Fruit fly (Drosophila melanogaster) whole organism, prepupa: Measurements from ENCODE around the gene kibra.

Experiments
- CG10631 ChIP-seq: fragments of 200-800 bp; sonication (Bioruptor generic); optimal IDR thresholded peaks from 2 replicates; lab custom pipeline; 2016; ENCODE audit warnings: missing biosample characterization, missing genetic modification characterization
- CG10669 ChIP-seq: fragments of 200-800 bp; sonication (Bioruptor generic); optimal IDR thresholded peaks from 3 replicates; lab custom pipeline; 2018; ENCODE audit warnings: missing biosample characterization, mild to moderate bottlenecking, missing genetic modification characterization, moderate library complexity
- CG11294 ChIP-seq: fragments of 200-800 bp; sonication (Bioruptor generic); IDR thresholded peaks from 2 replicates; pipeline ENCODE4 v1.3.6; 2022; ENCODE audit warnings: missing biosample characterization, missing genetic modification characterization
- CG11762 ChIP-seq: fragments of 200-800 bp; sonication (Bioruptor generic); optimal IDR thresholded peaks from 3 replicates; lab custom pipeline; 2016; ENCODE audit warnings: missing biosample characterization, missing genetic modification characterization; ENCODE audit not compliant: insufficient read depth
- CG11902 ChIP-seq: fragments of 200-800 bp; sonication (Bioruptor generic); optimal IDR thresholded peaks from 3 replicates; lab custom pipeline; 2016; ENCODE audit warnings: missing biosample characterization, missing genetic modification characterization
- CG15336 ChIP-seq: fragments of 200-800 bp; sonication (Bioruptor generic); IDR thresholded peaks from 2 replicates; pipeline ENCODE4 v1.3.6; 2022; ENCODE audit warnings: missing biosample characterization, missing genetic modification characterization
- CG1621 ChIP-seq: fragments of 200-800 bp; sonication (Bioruptor generic); optimal IDR thresholded peaks from 3 replicates; lab custom pipeline; 2018; ENCODE audit warnings: missing biosample characterization, mild to moderate bottlenecking, missing genetic modification characterization
- CG16779 ChIP-seq: fragments of 200-800 bp; sonication (Bioruptor generic); optimal IDR thresholded peaks from 3 replicates; lab custom pipeline; 2017; ENCODE audit warnings: missing biosample characterization, mild to moderate bottlenecking, missing genetic modification characterization
- CG31627 ChIP-seq: fragments of 200-800 bp; sonication (Bioruptor generic); optimal IDR thresholded peaks from 3 replicates; lab custom pipeline; 2016; ENCODE audit warnings: missing biosample characterization, missing genetic modification characterization
- CG32006 ChIP-seq: fragments of 200-800 bp; sonication (Bioruptor generic); optimal IDR thresholded peaks from 3 replicates; lab custom pipeline; 2017; ENCODE audit warnings: missing biosample characterization, mild to moderate bottlenecking, missing genetic modification characterization
- CG34406 ChIP-seq: fragments of 200-800 bp; sonication (Bioruptor generic); optimal IDR thresholded peaks from 3 replicates; lab custom pipeline; 2016; ENCODE audit warnings: missing biosample characterization, missing genetic modification characterization
- CG3919 ChIP-seq: fragments of 200-800 bp; sonication (Bioruptor generic); optimal IDR thresholded peaks from 3 replicates; lab custom pipeline; 2016; ENCODE audit warnings: missing biosample characterization, missing genetic modification characterization
- CG6163 ChIP-seq: fragments of 200-800 bp; sonication (Bioruptor generic); IDR thresholded peaks from 3 replicates; pipeline ENCODE4 v1.3.6; 2022; ENCODE audit warnings: missing biosample characterization, missing genetic modification characterization
- CG6276 ChIP-seq: fragments of 200-800 bp; sonication (Bioruptor generic); optimal IDR thresholded peaks from 2 replicates; lab custom pipeline; 2017; ENCODE audit warnings: missing biosample characterization, mild to moderate bottlenecking, missing genetic modification characterization
- CG6792 ChIP-seq: fragments of 200-800 bp; sonication (Bioruptor generic); optimal IDR thresholded peaks from 3 replicates; lab custom pipeline; 2016; ENCODE audit warnings: missing biosample characterization, missing genetic modification characterization
- CG6808 ChIP-seq: fragments of 200-800 bp; sonication (Bioruptor generic); optimal IDR thresholded peaks from 3 replicates; lab custom pipeline; 2017; ENCODE audit warnings: missing biosample characterization, missing genetic modification characterization, mild to moderate bottlenecking, moderate library complexity, missing genetic modification reagents
- CG6854 ChIP-seq: fragments of 200-800 bp; sonication (Bioruptor generic); optimal IDR thresholded peaks from 2 replicates; lab custom pipeline; 2017; ENCODE audit warnings: missing biosample characterization, mild to moderate bottlenecking, missing genetic modification characterization
- CG7368 ChIP-seq: fragments of 200-800 bp; sonication (Bioruptor generic); optimal IDR thresholded peaks from 3 replicates; lab custom pipeline; 2016; ENCODE audit warnings: missing biosample characterization, missing genetic modification characterization
- CG8119 ChIP-seq: fragments of 200-800 bp; sonication (Bioruptor generic); IDR thresholded peaks from 3 replicates; pipeline ENCODE4 v1.3.6; 2022; ENCODE audit warnings: missing biosample characterization, missing genetic modification characterization
- CG8319 ChIP-seq: fragments of 200-800 bp; sonication (Bioruptor generic); optimal IDR thresholded peaks from 3 replicates; lab custom pipeline; 2016; ENCODE audit warnings: missing biosample characterization, missing genetic modification characterization
- CG9139 ChIP-seq: fragments of 200-800 bp; sonication (Bioruptor generic); optimal IDR thresholded peaks from 3 replicates; lab custom pipeline; 2017; ENCODE audit warnings: missing biosample characterization, mild to moderate bottlenecking, missing genetic modification characterization
- Eip93F ChIP-seq: fragments of 200-800 bp; sonication (Bioruptor generic); optimal IDR thresholded peaks from 2 replicates; lab custom pipeline; 2016; ENCODE audit warnings: missing biosample characterization, mild to moderate bottlenecking, missing genetic modification characterization
- Ets21C ChIP-seq: fragments of 200-800 bp; sonication (Bioruptor generic); optimal IDR thresholded peaks from 3 replicates; lab custom pipeline; 2016; ENCODE audit warnings: missing biosample characterization, missing genetic modification characterization
- Ets96B ChIP-seq: fragments of 200-800 bp; optimal IDR thresholded peaks from 2 replicates; lab custom pipeline; 2019; ENCODE audit warnings: missing biosample characterization, mild to moderate bottlenecking, missing genetic modification characterization, moderate library complexity
- Gug ChIP-seq: fragments of 200-800 bp; sonication (Bioruptor generic); IDR thresholded peaks from 2 replicates; pipeline ENCODE4 v1.3.6; 2022; ENCODE audit warnings: missing biosample characterization, missing genetic modification characterization
- Hr38 ChIP-seq: sonication (Bioruptor generic); optimal IDR thresholded peaks from 2 replicates; lab custom pipeline; 2016; ENCODE audit warnings: missing biosample characterization, missing genetic modification characterization
- Hr39 ChIP-seq: fragments of 200-800 bp; sonication (Bioruptor generic); optimal IDR thresholded peaks from 2 replicates; lab custom pipeline; 2016; ENCODE audit warnings: missing biosample characterization, missing genetic modification characterization
- Lpt ChIP-seq: fragments of 200-800 bp; sonication (Bioruptor generic); optimal IDR thresholded peaks from 3 replicates; lab custom pipeline; 2016; ENCODE audit warnings: missing biosample characterization, missing genetic modification characterization
- Smox ChIP-seq: fragments of 200-800 bp; sonication (Bioruptor generic); optimal IDR thresholded peaks from 3 replicates; lab custom pipeline; 2016; ENCODE audit warnings: missing biosample characterization, missing genetic modification characterization
- Sox102F ChIP-seq: fragments of 200-800 bp; sonication (Bioruptor generic); optimal IDR thresholded peaks from 2 replicates; lab custom pipeline; 2016; ENCODE audit warnings: missing biosample characterization, mild to moderate bottlenecking, missing genetic modification characterization
- Sox14 ChIP-seq: fragments of 200-800 bp; sonication (Bioruptor generic); optimal IDR thresholded peaks from 3 replicates; lab custom pipeline; 2016; ENCODE audit warnings: missing biosample characterization, missing genetic modification characterization
- acj6 ChIP-seq: fragments of 200-800 bp; sonication (Bioruptor generic); optimal IDR thresholded peaks from 3 replicates; lab custom pipeline; 2016; ENCODE audit warnings: missing biosample characterization, missing genetic modification characterization
- dac ChIP-seq: fragments of 200-800 bp; sonication (Bioruptor generic); optimal IDR thresholded peaks from 2 replicates; lab custom pipeline; 2017; ENCODE audit warnings: missing biosample characterization, mild to moderate bottlenecking, missing genetic modification characterization
- dsx ChIP-seq: fragments of 200-800 bp; optimal IDR thresholded peaks from 3 replicates; lab custom pipeline; 2019; ENCODE audit warnings: missing biosample characterization, mild to moderate bottlenecking, missing genetic modification characterization, moderate library complexity; ENCODE audit not compliant: poor library complexity, severe bottlenecking
- esn ChIP-seq: fragments of 200-800 bp; sonication (Bioruptor generic); optimal IDR thresholded peaks from 2 replicates; lab custom pipeline; 2016; ENCODE audit warnings: missing biosample characterization, mild to moderate bottlenecking, missing genetic modification characterization, moderate library complexity
- fkh ChIP-seq: fragments of 200-800 bp; sonication (Bioruptor generic); optimal IDR thresholded peaks from 3 replicates; lab custom pipeline; 2017; ENCODE audit warnings: missing biosample characterization, mild to moderate bottlenecking, missing genetic modification characterization, moderate library complexity
- lz ChIP-seq: fragments of 200-800 bp; sonication (Bioruptor generic); optimal IDR thresholded peaks from 3 replicates; lab custom pipeline; 2016; ENCODE audit warnings: missing biosample characterization, missing genetic modification characterization
- pdm3 ChIP-seq: fragments of 200-800 bp; sonication (Bioruptor generic); optimal IDR thresholded peaks from 3 replicates; lab custom pipeline; 2016; ENCODE audit warnings: missing biosample characterization, missing genetic modification characterization
- salr ChIP-seq, 2 experiments: fragments of 200-800 bp; sonication (Bioruptor generic); optimal IDR thresholded peaks; 3 replicates each; lab custom pipeline; 2016 to 2018; ENCODE audit warnings: missing biosample characterization in 2 of 2, missing genetic modification characterization in 2 of 2, mild to moderate bottlenecking in 1 of 2
- spab ChIP-seq: fragments of 200-800 bp; sonication (Bioruptor generic); optimal IDR thresholded peaks from 2 replicates; lab custom pipeline; 2017; ENCODE audit warnings: missing biosample characterization, mild to moderate bottlenecking, missing genetic modification characterization, missing genetic modification reagents
- ss ChIP-seq, 2 experiments: fragments of 200-800 bp; sonication (Bioruptor generic); optimal IDR thresholded peaks; 2 replicates in 1 of 2; 3 replicates in 1 of 2; lab custom pipeline; 2017 to 2018; ENCODE audit warnings: mild to moderate bottlenecking in 2 of 2, missing biosample characterization in 2 of 2, missing genetic modification characterization in 2 of 2, moderate library complexity in 1 of 2
- svp ChIP-seq: fragments of 200-800 bp; sonication (Bioruptor generic); peaks from one replicate; lab custom pipeline; 2016; ENCODE audit warnings: missing biosample characterization, missing genetic modification characterization
- topi ChIP-seq: fragments of 200-800 bp; sonication (Bioruptor generic); optimal IDR thresholded peaks from 3 replicates; lab custom pipeline; 2016; ENCODE audit warnings: missing biosample characterization, missing genetic modification characterization

Gene kibra

DNA sequence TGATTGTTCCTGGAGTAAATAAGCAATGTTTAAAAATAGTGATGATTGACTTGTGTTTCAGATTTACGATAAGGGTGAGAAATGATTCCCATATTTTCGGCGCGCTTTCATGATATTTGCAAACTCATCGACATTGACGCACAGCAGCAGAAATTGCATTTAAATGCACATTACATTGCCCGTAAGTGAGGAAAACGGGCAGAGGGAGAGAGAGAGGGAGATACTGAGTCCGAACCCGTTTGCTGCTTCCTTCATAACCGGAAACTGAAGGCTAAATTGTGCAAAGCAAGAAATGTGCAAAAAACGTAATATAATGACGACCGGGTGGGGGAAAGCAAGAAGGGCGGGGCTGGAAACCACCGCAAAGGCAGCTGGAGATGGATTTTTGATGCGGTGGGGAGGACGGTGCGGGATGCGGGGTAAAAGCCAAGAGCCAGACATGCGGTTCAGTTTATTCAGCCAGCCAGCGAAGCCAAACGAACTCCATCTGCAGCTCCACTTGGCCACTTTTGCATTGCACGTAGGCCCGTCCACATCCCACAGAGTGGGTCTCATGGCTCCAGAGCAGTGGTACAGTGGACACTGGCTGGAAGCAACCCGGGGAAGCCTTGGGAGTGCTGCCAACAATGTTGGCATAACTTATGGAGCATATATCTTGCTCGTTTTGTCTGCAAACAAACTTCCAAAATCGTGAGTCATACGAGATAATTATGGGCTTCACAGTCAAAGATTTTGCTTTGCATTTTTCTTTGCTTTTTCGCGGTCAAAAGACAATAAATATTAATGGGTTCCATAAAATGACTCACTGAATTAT is 70.8 kb downstream of the kibra start (continued):
- TF ChIP-seq Hr39 (no peak), CG31627 (GFP tag; lab: Kevin White, UChicago) (no peak), CG8119 (GFP tag; lab: Robert Waterston, UW) (peak; percentile 35; the same call in 1 of the 3 replicates), CG1621 (tag; lab: Kevin White, UChicago) (peak; percentile 39), CG10669 (GFP tag; lab: Kevin White, UChicago) (peak; percentile 28), spab (GFP tag; lab: Kevin White, UChicago) (peak; percentile 22), pdm3 (no peak), CG11762 (GFP tag; lab: Kevin White, UChicago) (no peak), CG7368 (no peak)
- TF ChIP-seq, all 60 proteins: peak for 22

DNA sequence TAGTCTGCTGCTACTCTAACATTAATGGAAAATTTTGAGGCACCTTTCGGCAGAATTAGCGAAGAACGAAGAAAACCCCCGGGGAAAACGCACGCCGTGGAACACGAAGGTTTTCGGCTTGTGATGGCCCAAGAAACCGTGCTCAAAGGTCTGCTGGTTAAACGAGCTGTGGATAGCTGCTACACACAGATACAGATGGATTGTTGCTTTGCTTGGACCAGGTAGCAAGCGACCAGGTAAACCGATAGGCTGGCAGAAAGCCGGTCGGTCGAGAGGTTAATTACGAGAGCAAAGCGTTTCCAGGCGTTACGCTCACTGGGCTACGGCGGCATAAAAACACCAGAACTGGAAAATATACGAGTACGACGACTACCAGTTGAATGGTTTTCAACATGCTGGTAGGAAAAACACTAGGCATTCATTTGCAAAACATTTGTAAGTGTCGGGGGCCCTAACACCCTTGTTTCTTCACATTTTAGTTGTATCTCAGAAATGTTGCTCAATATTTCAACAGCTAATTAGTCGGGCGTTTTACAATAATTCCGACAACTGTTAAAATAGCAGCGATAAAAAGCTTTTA is 71.7 kb downstream of the kibra start:
- no peak for TF ChIP-seq dsx (GFP tag; lab: Kevin White, UChicago)
- peak; percentile 5 for TF ChIP-seq CG6854 (GFP tag; lab: Kevin White, UChicago)

DNA sequence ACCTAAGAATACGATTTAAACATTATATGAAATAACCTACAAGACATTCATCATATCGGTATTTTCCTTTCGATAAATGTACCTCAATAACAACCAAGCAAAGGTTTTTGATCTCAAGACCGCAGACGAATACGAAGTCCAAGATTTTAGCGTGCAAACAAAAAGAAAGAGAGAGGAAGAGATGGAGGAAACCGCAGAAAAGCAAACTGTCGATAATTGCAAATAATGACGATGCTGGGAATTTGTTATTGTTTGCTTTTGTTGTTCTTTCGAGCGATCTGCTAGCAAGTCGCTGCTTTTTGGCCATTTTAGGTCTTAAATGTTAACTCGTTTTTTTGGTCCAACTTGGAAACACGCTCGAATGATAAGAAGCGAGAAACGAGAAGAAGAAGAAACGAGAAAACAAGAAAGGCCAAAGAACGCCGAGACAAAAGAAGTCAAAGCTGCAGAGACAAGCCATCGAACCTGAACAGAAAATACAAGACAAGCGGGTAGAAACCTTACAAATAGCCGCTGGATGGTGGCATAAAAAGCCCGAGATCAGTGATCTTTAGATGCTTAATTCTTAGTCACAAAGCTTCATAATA is 72.9 kb downstream of the kibra start:
- TF ChIP-seq ss (GFP tag; optimal IDR thresholded peaks at IDR 0.05; lab: Kevin White, UChicago) (peak in 1 of 2 experiments; percentile 70), CG6163 (GFP tag; lab: Robert Waterston, UW) (no peak), CG8119 (GFP tag; lab: Robert Waterston, UW) (no peak), svp (GFP tag; lab: Kevin White, UChicago) (peak; percentile 58), CG6276 (GFP tag; lab: Kevin White, UChicago) (no peak), esn (GFP tag; lab: Kevin White, UChicago) (no peak), Gug (GFP tag; lab: Robert Waterston, UW) (no peak), CG11762 (GFP tag; lab: Kevin White, UChicago) (no peak), CG11294 (GFP tag; lab: Robert Waterston, UW) (no peak), CG6808 (GFP tag; lab: Kevin White, UChicago) (peak; percentile 23), CG10669 (GFP tag; lab: Kevin White, UChicago) (no peak), CG6792 (GFP tag; lab: Kevin White, UChicago) (no peak), CG15336 (no peak), CG16779 (tag; lab: Kevin White, UChicago) (no peak), Sox102F (no peak), Hr38 (GFP tag; lab: Kevin White, UChicago) (no peak), topi (GFP tag; lab: Kevin White, UChicago) (no peak), Eip93F (GFP tag; lab: Kevin White, UChicago) (no peak), CG32006 (GFP tag; lab: Kevin White, UChicago) (no peak), Ets21C (GFP tag; lab: Kevin White, UChicago) (no peak), dac (GFP tag; lab: Kevin White, UChicago) (no peak), acj6 (GFP tag; lab: Kevin White, UChicago) (no peak), Lpt (no peak), CG8319 (GFP tag; lab: Kevin White, UChicago) (no peak), CG10631 (no peak), CG6854 (GFP tag; lab: Kevin White, UChicago) (peak; percentile 88), Sox14 (GFP tag; lab: Kevin White, UChicago) (no peak), Smox (GFP tag; lab: Kevin White, UChicago) (no peak), CG9139 (GFP tag; lab: Kevin White, UChicago) (no peak), CG1621 (tag; lab: Kevin White, UChicago) (no peak), spab (GFP tag; lab: Kevin White, UChicago) (no peak), salr (GFP tag; optimal IDR thresholded peaks at IDR 0.05; lab: Kevin White, UChicago) (no peak), CG11902 (GFP tag; lab: Kevin White, UChicago) (no peak), Ets96B (no peak), CG34406 (GFP tag; lab: Kevin White, UChicago) (no peak), dsx (GFP tag; lab: Kevin White, UChicago) (no peak), fkh (GFP tag; lab: Kevin White, UChicago) (peak; percentile 24), CG3919 (GFP tag; lab: Kevin White, UChicago) (no peak), lz (GFP tag; lab: Kevin White, UChicago) (no peak), CG31627 (GFP tag; lab: Kevin White, UChicago) (no peak)
